Worm (Caenorhabditis elegans) whole organism, mixed stage, embryonic: ENCODE results near the gene C07H4.1.

Source experiments
- nhr-12 ChIP-seq: fragments of 150-350 bp; optimal IDR thresholded peaks from 2 replicates; lab custom pipeline; 2014; ENCODE audit warnings: missing biosample characterization, missing genetic modification characterization
- snpc-4 ChIP-seq: fragments of 150-350 bp; optimal IDR thresholded peaks from 2 replicates; lab custom pipeline; 2014; ENCODE audit warnings: missing biosample characterization, missing genetic modification characterization
- unc-39 ChIP-seq: fragments of 150-350 bp; optimal IDR thresholded peaks from 2 replicates; lab custom pipeline; 2014; ENCODE audit warnings: missing biosample characterization, missing genetic modification characterization

- TF ChIP-seq snpc-4 (no peak), nhr-12 (tag; lab: Kevin White, UChicago) (no peak), unc-39 (tag; lab: Kevin White, UChicago) (no peak)
These were observed 17.2 kb downstream of the C07H4.1 start for ce11 chrII:9076098-9076879.
